Fruit fly (Drosophila melanogaster): ENCODE results near the gene CG14313.

Gene CG14313

DNA sequence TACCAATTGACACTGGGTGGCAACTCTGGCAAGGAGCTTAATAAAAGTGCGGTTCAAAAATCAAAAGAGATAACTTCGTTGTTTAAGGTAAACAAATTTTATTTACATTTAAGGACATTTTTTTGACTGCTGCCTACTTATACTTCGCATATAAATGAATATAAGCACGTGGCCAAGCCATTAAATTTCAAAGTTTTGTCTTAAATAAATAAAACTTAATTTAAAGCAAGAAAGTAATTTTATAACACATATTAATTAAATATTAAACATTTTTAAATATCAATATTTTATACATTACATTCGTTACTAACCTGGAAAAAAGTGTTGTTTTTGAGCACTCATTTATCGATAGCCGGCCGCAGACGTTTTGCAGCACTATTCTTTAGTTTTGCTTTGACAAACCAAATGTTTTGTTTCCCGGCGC lies 3.1 kb downstream of the CG14313 start, which contains the start of the genes CG12321 and MED17 (continued):
- TF ChIP-seq Side (GFP tag; optimal IDR thresholded peaks at IDR 0.05) (peak; percentile 4), gce (GFP tag; IDR thresholded peaks at IDR 0.05) (peak; percentile 72; the same call in 2 of the 3 replicates), CHES-1-like (GFP tag; optimal IDR thresholded peaks at IDR 0.05) (peak; percentile 71), grau (tag; optimal IDR thresholded peaks at IDR 0.05) (peak; percentile 88), row (GFP tag; IDR thresholded peaks at IDR 0.05) (peak; percentile 88), slp2 (GFP tag; optimal IDR thresholded peaks at IDR 0.05) (no peak), br (optimal IDR thresholded peaks at IDR 0.05) (no peak), her (GFP tag; optimal IDR thresholded peaks at IDR 0.05) (no peak), CoRest (tag; optimal IDR thresholded peaks at IDR 0.05) (peak; percentile 95), Hr78 (GFP tag; optimal IDR thresholded peaks at IDR 0.05) (no peak), B-H1 (GFP tag; IDR thresholded peaks at IDR 0.05) (peak; percentile 73), da (GFP tag; optimal IDR thresholded peaks at IDR 0.05) (no peak), emc (GFP tag; optimal IDR thresholded peaks at IDR 0.05) (no peak), lmd (GFP tag; IDR thresholded peaks at IDR 0.05) (peak; percentile 88), dan (GFP tag; IDR thresholded peaks at IDR 0.05) (peak; percentile 49; the same call in 1 of the 2 replicates), CG6791 (GFP tag; IDR thresholded peaks at IDR 0.05; ENCODE audit: partially characterized antibody) (no peak), CG4328 (GFP tag; optimal IDR thresholded peaks at IDR 0.05) (peak; percentile 78), CG11456 (GFP tag; IDR thresholded peaks at IDR 0.05) (peak; percentile 92), knrl (GFP tag; IDR thresholded peaks at IDR 0.05; ENCODE audit: partially characterized antibody) (0 out of 3 replicates have a peak, but pooled peaks have one; percentile 14), CG7987 (GFP tag; optimal IDR thresholded peaks at IDR 0.05) (peak; percentile 66), CG17385 (GFP tag; optimal IDR thresholded peaks at IDR 0.05) (peak; percentile 85), dmrt99B (tag; optimal IDR thresholded peaks at IDR 0.05) (peak; percentile 77), Dll (GFP tag; IDR thresholded peaks at IDR 0.05; ENCODE audit: partially characterized antibody) (0 out of 4 replicates have a peak, but pooled peaks have one; percentile 45), CG32772 (GFP tag; IDR thresholded peaks at IDR 0.05) (peak; percentile 88), zf30C (GFP tag; optimal IDR thresholded peaks at IDR 0.05) (no peak), Nf-YC (tag; optimal IDR thresholded peaks at IDR 0.05) (peak; percentile 72), Adf1 (GFP tag; IDR thresholded peaks at IDR 0.05) (peak; percentile 49), sisA (GFP tag; IDR thresholded peaks at IDR 0.05) (peak; percentile 90), CG10321 (GFP tag; IDR thresholded peaks at IDR 0.05) (peak; percentile 43; the same call in 1 of the 2 replicates), CG11504 (tag; optimal IDR thresholded peaks at IDR 0.05) (peak; percentile 87), gro (GFP tag; optimal IDR thresholded peaks at IDR 0.05) (no peak), CG7839 (tag; optimal IDR thresholded peaks at IDR 0.05) (peak; percentile 86), CG15011 (GFP tag; optimal IDR thresholded peaks at IDR 0.05) (peak; percentile 63), zfh2 (GFP tag; optimal IDR thresholded peaks at IDR 0.05) (peak; percentile 79), ERR (GFP tag; optimal IDR thresholded peaks at IDR 0.05) (peak; percentile 35), luna (GFP tag; optimal IDR thresholded peaks at IDR 0.05) (no peak), seq (GFP tag; IDR thresholded peaks at IDR 0.05) (peak; percentile 75), CG17612 (GFP tag; IDR thresholded peaks at IDR 0.05) (peak; percentile 70), CG2678 (tag; optimal IDR thresholded peaks at IDR 0.05) (peak; percentile 90), pfk (GFP tag; optimal IDR thresholded peaks at IDR 0.05) (no peak), CG15269 (tag; optimal IDR thresholded peaks at IDR 0.05) (peak; percentile 89), CG6813 (GFP tag; optimal IDR thresholded peaks at IDR 0.05) (peak; percentile 42), TFAM (GFP tag; optimal IDR thresholded peaks at IDR 0.05) (no peak), fu2 (GFP tag; optimal IDR thresholded peaks at IDR 0.05) (peak; percentile 62), CG12391 (tag; optimal IDR thresholded peaks at IDR 0.05) (peak; percentile 95), Ets65A (GFP tag) (peak; percentile 98), CG11723 (GFP tag; optimal IDR thresholded peaks at IDR 0.05) (peak; percentile 82), CG13287 (GFP tag; IDR thresholded peaks at IDR 0.05; ENCODE audit: partially characterized antibody) (no peak), CG10209 (GFP tag; optimal IDR thresholded peaks at IDR 0.05) (peak; percentile 92), Abd-B (GFP tag; optimal IDR thresholded peaks at IDR 0.05) (peak; percentile 94), CG2712 (tag; optimal IDR thresholded peaks at IDR 0.05) (peak; percentile 92)
